Worm (Caenorhabditis elegans) whole organism, L4 larva: ENCODE measurements around the gene F40G9.9.
A peak's percentile ranks its signal among the peaks of the same experiment; 100 is the strongest.

Experiments
- F37D6.2 ChIP-seq: sonication (generic microtip); optimal IDR thresholded peaks from 2 replicates; lab custom pipeline; 2016; ENCODE audit warnings: mild to moderate bottlenecking, missing genetic modification characterization, missing compliant biosample characterization
- R02D3.7 ChIP-seq: fragments of 150-350 bp; sonication (generic microtip); optimal IDR thresholded peaks from 3 replicates; lab custom pipeline; 2014; ENCODE audit warnings: missing biosample characterization, missing genetic modification characterization
- T20F7.1 ChIP-seq: fragments of 200-800 bp; sonication (Bioruptor generic); optimal IDR thresholded peaks from 2 replicates; lab custom pipeline; 2018; ENCODE audit warnings: mild to moderate bottlenecking, missing genetic modification characterization, missing compliant biosample characterization
- T26A8.4 ChIP-seq: fragments of 200-800 bp; sonication (Bioruptor generic); IDR thresholded peaks from 2 replicates; pipeline ENCODE4 v1.3.6; 2022; ENCODE audit warnings: missing genetic modification characterization, missing compliant biosample characterization
- ZK546.5 ChIP-seq, 2 experiments: sonication (generic microtip); optimal IDR thresholded peaks; 2 replicates each; lab custom pipeline; 2017; ENCODE audit warnings: missing biosample characterization in 2 of 2, missing genetic modification characterization in 2 of 2
- aha-1 ChIP-seq: fragments of 150-350 bp; peaks from one replicate; lab custom pipeline; 2014; ENCODE audit warnings: missing biosample characterization, missing genetic modification characterization
- ceh-20 ChIP-seq: fragments of 200-800 bp; sonication (Bioruptor generic); IDR thresholded peaks from 2 replicates; pipeline ENCODE4 v1.3.6; 2022; ENCODE audit warnings: missing genetic modification reagents, missing genetic modification characterization, missing compliant biosample characterization
- ceh-28 ChIP-seq: fragments of 150-350 bp; optimal IDR thresholded peaks from 2 replicates; lab custom pipeline; 2014; ENCODE audit warnings: missing biosample characterization, missing genetic modification reagents, missing genetic modification characterization
- ceh-32 ChIP-seq: sonication (generic microtip); optimal IDR thresholded peaks from 2 replicates; lab custom pipeline; 2016; ENCODE audit warnings: mild to moderate bottlenecking, missing genetic modification characterization, missing compliant biosample characterization; ENCODE audit not compliant: poor library complexity
- ceh-44 ChIP-seq: fragments of 200-800 bp; sonication (Bioruptor generic); IDR thresholded peaks from 2 replicates; pipeline ENCODE4 v1.3.6; 2022; ENCODE audit warnings: missing genetic modification reagents, missing genetic modification characterization, missing compliant biosample characterization
- ceh-62 ChIP-seq: sonication (generic microtip); optimal IDR thresholded peaks from 2 replicates; lab custom pipeline; 2017; ENCODE audit warnings: missing biosample characterization, missing genetic modification characterization
- cey-2 ChIP-seq: sonication (generic microtip); optimal IDR thresholded peaks from 3 replicates; lab custom pipeline; 2017; ENCODE audit warnings: missing genetic modification characterization, mild to moderate bottlenecking, missing compliant biosample characterization, antibody characterized with exemption, borderline replicate concordance; ENCODE audit not compliant: insufficient read depth
- daf-12 ChIP-seq: fragments of 150-350 bp; optimal IDR thresholded peaks from 2 replicates; lab custom pipeline; 2014; ENCODE audit warnings: missing biosample characterization, missing genetic modification reagents, missing genetic modification characterization
- daf-16 ChIP-seq, 3 experiments: sonication (generic microtip); optimal IDR thresholded peaks; 2 replicates each; lab custom pipeline; 2016 to 2017; ENCODE audit warnings: missing genetic modification characterization in 3 of 3, missing genetic modification reagents in 3 of 3, mild to moderate bottlenecking in 2 of 3, missing compliant biosample characterization in 2 of 3, missing biosample characterization in 1 of 3, moderate library complexity in 1 of 3
- dmd-8 ChIP-seq: fragments of 200-800 bp; sonication (Bioruptor generic); IDR thresholded peaks from 2 replicates; pipeline ENCODE4 v1.3.6; 2022; ENCODE audit warnings: missing genetic modification characterization, missing compliant biosample characterization
- dpl-1 ChIP-seq: fragments of 150-350 bp; optimal IDR thresholded peaks from 2 replicates; lab custom pipeline; 2014; ENCODE audit warnings: missing biosample characterization, missing genetic modification reagents, missing genetic modification characterization
- duxl-1 ChIP-seq: sonication (generic microtip); optimal IDR thresholded peaks from 2 replicates; lab custom pipeline; 2016; ENCODE audit warnings: mild to moderate bottlenecking, missing genetic modification characterization, moderate library complexity, missing compliant biosample characterization; ENCODE audit not compliant: poor library complexity
- egl-27 ChIP-seq: sonication (generic microtip); optimal IDR thresholded peaks from 3 replicates; lab custom pipeline; 2017; ENCODE audit warnings: missing biosample characterization, missing genetic modification reagents, missing genetic modification characterization
- egl-43 ChIP-seq: fragments of 200-800 bp; sonication (Bioruptor generic); IDR thresholded peaks from 2 replicates; pipeline ENCODE4 v1.3.6; 2022; ENCODE audit warnings: missing genetic modification reagents, missing genetic modification characterization, missing compliant biosample characterization
- hif-1 ChIP-seq, 2 experiments: sonication (generic microtip); optimal IDR thresholded peaks; 2 replicates each; lab custom pipeline; 2016 to 2017; ENCODE audit warnings: missing compliant biosample characterization in 2 of 2, missing genetic modification characterization in 2 of 2, missing genetic modification reagents in 2 of 2, missing genotype in 2 of 2, mild to moderate bottlenecking in 1 of 2
- hlh-30 ChIP-seq: sonication (generic microtip); optimal IDR thresholded peaks from 2 replicates; lab custom pipeline; 2017; ENCODE audit warnings: antibody characterized with exemption, mild to moderate bottlenecking, missing genetic modification characterization, missing compliant biosample characterization; ENCODE audit not compliant: insufficient read depth
- lim-7 ChIP-seq: fragments of 200-800 bp; sonication (Bioruptor generic); IDR thresholded peaks from 2 replicates; pipeline ENCODE4 v1.3.6; 2022; ENCODE audit warnings: missing genetic modification characterization, missing compliant biosample characterization
- lin-29 ChIP-seq: fragments of 200-800 bp; sonication (Bioruptor generic); IDR thresholded peaks from 2 replicates; pipeline ENCODE4 v1.3.6; 2022; ENCODE audit warnings: missing genetic modification reagents, missing genetic modification characterization, missing compliant biosample characterization
- lsy-2 ChIP-seq, 2 experiments: fragments of 150-350 bp in 1 of 2; sonication (generic microtip) in 1 of 2; optimal IDR thresholded peaks; 2 replicates each; lab custom pipeline; 2014 to 2017; ENCODE audit warnings: missing biosample characterization in 2 of 2, missing genetic modification characterization in 2 of 2
- mxl-3 ChIP-seq: fragments of 200-800 bp; sonication (Bioruptor generic); optimal IDR thresholded peaks from 2 replicates; lab custom pipeline; 2018; ENCODE audit warnings: mild to moderate bottlenecking, missing genetic modification characterization, missing compliant biosample characterization
- nhr-10 ChIP-seq: fragments of 150-350 bp; optimal IDR thresholded peaks from 2 replicates; lab custom pipeline; 2014; ENCODE audit warnings: missing biosample characterization, missing genetic modification characterization
- nhr-11 ChIP-seq: fragments of 150-350 bp; optimal IDR thresholded peaks from 2 replicates; lab custom pipeline; 2014; ENCODE audit warnings: missing biosample characterization, missing genetic modification characterization
- nhr-111 ChIP-seq: fragments of 200-800 bp; sonication (Bioruptor generic); optimal IDR thresholded peaks from 2 replicates; lab custom pipeline; 2018; ENCODE audit warnings: mild to moderate bottlenecking, missing genetic modification characterization, missing compliant biosample characterization
- nhr-237 ChIP-seq: sonication (generic microtip); optimal IDR thresholded peaks from 2 replicates; lab custom pipeline; 2017; ENCODE audit warnings: missing biosample characterization, missing genetic modification characterization
- nhr-28 ChIP-seq: fragments of 150-350 bp; optimal IDR thresholded peaks from 2 replicates; lab custom pipeline; 2014; ENCODE audit warnings: missing biosample characterization, missing genetic modification characterization
- nhr-41 ChIP-seq: fragments of 200-800 bp; sonication (Bioruptor generic); IDR thresholded peaks from 2 replicates; pipeline ENCODE4 v1.3.6; 2022; ENCODE audit warnings: missing genetic modification reagents, missing genetic modification characterization, missing compliant biosample characterization
- nhr-42 ChIP-seq: fragments of 200-800 bp; sonication (Bioruptor generic); IDR thresholded peaks from 2 replicates; pipeline ENCODE4 v1.3.6; 2022; ENCODE audit warnings: missing genetic modification characterization, missing compliant biosample characterization
- nhr-48 ChIP-seq: sonication (generic microtip); optimal IDR thresholded peaks from 2 replicates; lab custom pipeline; 2016; ENCODE audit warnings: mild to moderate bottlenecking, missing genetic modification characterization, missing compliant biosample characterization
- nhr-6 ChIP-seq: fragments of 150-350 bp; optimal IDR thresholded peaks from 2 replicates; lab custom pipeline; 2014; ENCODE audit warnings: missing biosample characterization, missing genetic modification characterization
- nhr-77 ChIP-seq: fragments of 150-350 bp; optimal IDR thresholded peaks from 2 replicates; lab custom pipeline; 2014; ENCODE audit warnings: missing biosample characterization, missing genetic modification characterization
- pha-4 ChIP-seq, 2 experiments: fragments of 150-350 bp in 1 of 2; fragments of 200-800 bp in 1 of 2; sonication (Bioruptor generic) in 1 of 2; IDR thresholded peaks in 1 of 2; optimal IDR thresholded peaks in 1 of 2; 2 replicates each; pipeline versions ENCODE4 v1.3.6 to Lab custom; 2014 to 2022; ENCODE audit warnings: missing genetic modification characterization in 2 of 2, missing genetic modification reagents in 2 of 2, missing biosample characterization in 1 of 2, missing compliant biosample characterization in 1 of 2
- saeg-2 ChIP-seq: fragments of 200-800 bp; sonication (Bioruptor generic); IDR thresholded peaks from 2 replicates; pipeline ENCODE4 v1.3.6; 2022; ENCODE audit warnings: missing genetic modification reagents, missing genetic modification characterization, missing compliant biosample characterization
- sdz-12 ChIP-seq: fragments of 200-800 bp; sonication (Bioruptor generic); optimal IDR thresholded peaks from 2 replicates; lab custom pipeline; 2018; ENCODE audit warnings: mild to moderate bottlenecking, missing genetic modification characterization, missing compliant biosample characterization
- set-16 ChIP-seq: fragments of 200-800 bp; sonication (Bioruptor generic); IDR thresholded peaks from 2 replicates; pipeline ENCODE4 v1.3.6; 2022; ENCODE audit warnings: missing genetic modification reagents, missing genetic modification characterization, missing compliant biosample characterization
- snpc-4 ChIP-seq: fragments of 150-350 bp; optimal IDR thresholded peaks from 2 replicates; lab custom pipeline; 2014; ENCODE audit warnings: missing biosample characterization, missing genetic modification characterization
- spr-1 ChIP-seq: sonication (generic microtip); optimal IDR thresholded peaks from 2 replicates; lab custom pipeline; 2016; ENCODE audit warnings: mild to moderate bottlenecking, missing genetic modification characterization, missing compliant biosample characterization
- tra-1 ChIP-seq: fragments of 200-800 bp; sonication (Bioruptor generic); IDR thresholded peaks from 2 replicates; pipeline ENCODE4 v1.3.6; 2022; ENCODE audit warnings: missing genetic modification reagents, missing genetic modification characterization, missing compliant biosample characterization
- unc-130 ChIP-seq: sonication (generic microtip); optimal IDR thresholded peaks from 2 replicates; lab custom pipeline; 2016; ENCODE audit warnings: missing genetic modification reagents, missing genetic modification characterization, missing compliant biosample characterization
- unc-62 ChIP-seq, 3 experiments: fragments of 150-350 bp in 1 of 3; sonication (generic microtip); optimal IDR thresholded peaks in 2 of 3; peaks in 1 of 3; 1 replicate in 1 of 3; 2 replicates in 2 of 3; lab custom pipeline; 2014 to 2017; ENCODE audit warnings: missing biosample characterization in 3 of 3, missing genetic modification characterization in 3 of 3, missing genetic modification reagents in 3 of 3, missing genotype in 1 of 3
- vab-7 ChIP-seq: fragments of 200-800 bp; sonication (Bioruptor generic); IDR thresholded peaks from 2 replicates; pipeline ENCODE4 v1.3.6; 2022; ENCODE audit warnings: missing genetic modification reagents, missing genetic modification characterization, missing compliant biosample characterization
- zip-2 ChIP-seq: fragments of 150-350 bp; optimal IDR thresholded peaks from 2 replicates; lab custom pipeline; 2014; ENCODE audit warnings: missing biosample characterization, missing genetic modification characterization

F40G9.9 gene

DNA sequence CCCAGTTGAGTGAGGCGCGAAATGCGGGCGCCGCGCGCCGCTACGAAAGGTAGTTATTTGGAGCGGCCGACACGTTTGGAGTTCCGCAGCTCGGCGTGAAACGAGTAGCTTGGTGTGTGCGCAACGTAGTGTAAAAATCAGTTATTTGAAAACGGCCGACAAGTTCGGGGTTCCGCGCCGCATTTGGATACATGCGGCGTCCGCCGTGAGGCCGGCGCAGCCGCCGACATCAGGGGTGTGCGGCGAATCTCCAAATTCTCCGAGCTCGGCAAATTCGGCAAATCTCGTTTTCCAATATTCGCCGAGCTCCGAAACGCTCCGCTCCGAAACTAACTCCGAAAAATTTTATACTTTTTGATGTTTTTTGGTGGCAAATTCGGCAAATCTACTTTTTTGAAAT, 13.5 kb downstream of the F40G9.9 start:
- TF ChIP-seq aha-1 (tag; lab: Kevin White, UChicago), result peak; percentile 17
- TF ChIP-seq hif-1 (tag; optimal IDR thresholded peaks at IDR 0.05; lab: Kevin White, UChicago), result no peak
- no peak for TF ChIP-seq ceh-32 (tag; lab: Kevin White, UChicago)
- no peak for TF ChIP-seq R02D3.7
- TF ChIP-seq set-16 (GFP tag; lab: Robert Waterston, UW), result peak; percentile 78

DNA sequence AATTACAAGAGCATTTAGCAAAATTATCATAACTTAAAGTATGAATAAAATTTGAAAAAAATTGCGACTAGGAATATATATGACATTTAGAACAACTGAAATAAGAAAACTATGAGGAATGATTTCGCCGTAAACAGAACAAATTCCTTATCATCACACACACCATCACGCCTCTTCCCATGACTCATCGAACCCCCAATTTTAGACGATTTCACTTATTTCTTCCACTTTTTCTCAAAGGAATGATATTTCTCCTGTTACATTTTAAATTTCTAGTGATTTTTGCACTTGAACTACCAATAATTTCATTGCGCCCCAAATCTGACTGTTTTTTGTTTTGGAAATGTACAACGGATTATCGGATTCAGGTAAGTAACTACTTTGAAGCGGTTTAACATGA, 14.9 kb downstream of the F40G9.9 start, which contains the start of the genes zig-13 and ver-1:
Gene zig-13, minus strand, starts transcription at position 101 of the 400 bp plus-strand sequence.
Gene ver-1, plus strand, starts transcription at position 180 of the 400 bp plus-strand sequence.
- TF ChIP-seq nhr-28 (tag; lab: Kevin White, UChicago), result no peak
- TF ChIP-seq T20F7.1 (GFP tag; lab: Kevin White, UChicago), result no peak
- TF ChIP-seq nhr-41 (GFP tag; lab: Robert Waterston, UW), result no peak
- no peak for TF ChIP-seq vab-7 (GFP tag; lab: Robert Waterston, UW)
- TF ChIP-seq hlh-30 (tag; lab: Kevin White, UChicago), result no peak
- no peak for TF ChIP-seq F37D6.2
- no peak for TF ChIP-seq ceh-20 (GFP tag; lab: Robert Waterston, UW)

DNA sequence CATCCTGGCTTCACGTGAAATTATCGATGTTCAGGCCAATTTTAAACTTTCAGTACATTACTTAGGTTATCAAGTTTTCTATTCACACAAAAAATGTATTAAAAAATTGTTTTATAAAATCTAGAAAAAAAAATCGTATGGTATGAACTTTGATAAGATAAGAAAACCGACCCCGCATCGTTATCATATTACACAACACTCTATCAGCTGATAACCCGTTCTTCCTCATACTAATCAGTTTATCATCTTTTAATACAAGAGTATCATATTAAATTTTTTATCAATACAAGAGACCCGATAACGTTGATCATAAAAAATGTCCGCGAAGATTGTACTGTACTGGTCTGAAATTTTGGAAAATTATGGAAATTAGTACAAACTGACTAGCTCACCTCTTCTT, 17.3 kb downstream of the F40G9.9 start:
- TF ChIP-seq nhr-48 (tag; lab: Kevin White, UChicago) (peak; percentile 1), lin-29 (GFP tag; lab: Robert Waterston, UW) (no peak), nhr-10 (tag; lab: Kevin White, UChicago) (no peak), nhr-28 (tag; lab: Kevin White, UChicago) (peak; percentile 99), unc-62 (GFP tag; optimal IDR thresholded peaks at IDR 0.05 in 1 of 2; lab: Kevin White, UChicago) (no peak), unc-62 (tag; optimal IDR thresholded peaks at IDR 0.05; lab: Kevin White, UChicago) (no peak), nhr-111 (GFP tag; lab: Kevin White, UChicago) (no peak), ZK546.5 (tag; optimal IDR thresholded peaks at IDR 0.05; lab: Kevin White, UChicago) (no peak), ceh-28 (no peak), nhr-6 (tag; lab: Kevin White, UChicago) (peak; percentile 83), vab-7 (GFP tag; lab: Robert Waterston, UW) (no peak), nhr-77 (tag; lab: Kevin White, UChicago) (peak; percentile 94), tra-1 (GFP tag; lab: Robert Waterston, UW) (peak; percentile 91), daf-12 (tag; lab: Kevin White, UChicago) (no peak), saeg-2 (GFP tag; lab: Robert Waterston, UW) (no peak), dpl-1 (GFP tag; lab: Kevin White, UChicago) (no peak), ceh-62 (no peak), spr-1 (tag; lab: Kevin White, UChicago) (no peak), sdz-12 (no peak), ceh-20 (GFP tag; lab: Robert Waterston, UW) (peak; percentile 64; the same call in 1 of the 2 replicates), dmd-8 (GFP tag; lab: Robert Waterston, UW) (no peak), lsy-2 (tag; optimal IDR thresholded peaks at IDR 0.05; lab: Kevin White, UChicago) (no peak), daf-16 (GFP tag; optimal IDR thresholded peaks at IDR 0.05; lab: Kevin White, UChicago) (peak in 1 of 2 experiments; percentile 49), daf-16 (tag; optimal IDR thresholded peaks at IDR 0.05; lab: Kevin White, UChicago) (peak; percentile 86), unc-130 (GFP tag; lab: Kevin White, UChicago) (no peak), nhr-11 (tag; lab: Kevin White, UChicago) (no peak), T26A8.4 (GFP tag; lab: Robert Waterston, UW) (0 out of 2 replicates have a peak, but pooled peaks have one; percentile 19), zip-2 (tag; lab: Kevin White, UChicago) (peak; percentile 13), nhr-42 (GFP tag; lab: Robert Waterston, UW) (no peak), ceh-44 (GFP tag; lab: Robert Waterston, UW) (no peak), cey-2 (tag; lab: Kevin White, UChicago) (peak; percentile 86), lim-7 (no peak), egl-27 (tag; lab: Kevin White, UChicago) (no peak), duxl-1 (tag; lab: Kevin White, UChicago) (no peak), mxl-3 (GFP tag; lab: Kevin White, UChicago) (no peak), pha-4 (GFP tag; IDR thresholded peaks at IDR 0.05; lab: Robert Waterston, UW) (no peak), pha-4 (tag; optimal IDR thresholded peaks at IDR 0.05; lab: Kevin White, UChicago) (no peak), snpc-4 (no peak), egl-43 (no peak), nhr-237 (tag; lab: Kevin White, UChicago) (no peak)
